Fruit fly (Drosophila melanogaster) whole organism, wandering third instar larva: ENCODE measurements around the gene bur.

Experiments
- CG9705 ChIP-seq: fragments of 200-800 bp; sonication (Bioruptor generic); optimal IDR thresholded peaks from 2 replicates; lab custom pipeline; 2018; ENCODE audit warnings: missing biosample characterization, mild to moderate bottlenecking, missing genetic modification characterization
- Hr78 ChIP-seq: fragments of >200 bp; optimal IDR thresholded peaks from 2 replicates; lab custom pipeline; 2017; ENCODE audit warnings: missing biosample characterization, missing genetic modification characterization
- OdsH ChIP-seq: fragments of 200-800 bp; sonication (Bioruptor generic); optimal IDR thresholded peaks from 2 replicates; lab custom pipeline; 2016; ENCODE audit warnings: missing biosample characterization, mild to moderate bottlenecking, missing genetic modification characterization
- fru ChIP-seq: fragments of 200-800 bp; sonication (Bioruptor generic); optimal IDR thresholded peaks from 3 replicates; lab custom pipeline; 2016; ENCODE audit warnings: missing biosample characterization, mild to moderate bottlenecking, missing genetic modification characterization
- jim ChIP-seq: fragments of 175-275, 200-325 bp; sonication (Bioruptor generic); optimal IDR thresholded peaks from 2 replicates; lab custom pipeline; 2016; ENCODE audit warnings: missing biosample characterization, mild to moderate bottlenecking, missing genetic modification characterization
- psq ChIP-seq: fragments of 200-800 bp; sonication (Bioruptor generic); optimal IDR thresholded peaks from 3 replicates; lab custom pipeline; 2017; ENCODE audit warnings: missing biosample characterization, mild to moderate bottlenecking, missing genetic modification characterization, moderate library complexity
- rgr ChIP-seq: fragments of 200-800 bp; sonication (Bioruptor generic); optimal IDR thresholded peaks from 3 replicates; lab custom pipeline; 2016; ENCODE audit warnings: missing biosample characterization, mild to moderate bottlenecking, missing genetic modification characterization

DNA sequence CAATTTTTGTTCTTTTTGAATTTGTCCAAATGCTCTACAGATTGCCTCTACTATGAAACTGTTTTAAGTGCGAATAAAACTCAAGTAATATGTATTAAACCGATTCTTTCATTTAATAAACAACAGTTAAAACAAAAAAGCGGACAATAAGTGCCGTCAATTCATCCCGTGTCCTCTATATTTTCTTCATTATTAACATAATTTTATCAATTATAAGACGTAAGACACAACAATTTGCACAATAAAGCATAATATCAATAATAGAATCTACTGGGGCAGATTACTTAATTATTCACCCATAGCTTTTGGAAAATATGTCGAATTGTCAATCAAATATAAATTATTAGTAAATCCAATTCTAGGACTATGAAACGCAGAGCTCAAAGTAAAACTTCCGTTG lies 6.6 kb downstream of the bur start, which contains the start of gene CG31627:
- TF ChIP-seq OdsH (GFP tag; lab: Kevin White, UChicago) = no peak
- TF ChIP-seq rgr (GFP tag; lab: Kevin White, UChicago) = no peak
- no peak for TF ChIP-seq psq
- TF ChIP-seq jim (GFP tag; lab: Kevin White, UChicago) = no peak
- TF ChIP-seq fru (GFP tag; lab: Kevin White, UChicago) = no peak
- no peak for TF ChIP-seq CG9705 (GFP tag; lab: Kevin White, UChicago)
- TF ChIP-seq Hr78 = no peak
